Fruit fly (Drosophila melanogaster) whole organism, prepupa: Measurements from ENCODE around the gene Icmt.

Experiments used
- CG11762 ChIP-seq: fragments of 200-800 bp; sonication (Bioruptor generic); optimal IDR thresholded peaks from 3 replicates; lab custom pipeline; 2016; ENCODE audit warnings: missing biosample characterization, missing genetic modification characterization; ENCODE audit not compliant: insufficient read depth
- CG15336 ChIP-seq: fragments of 200-800 bp; sonication (Bioruptor generic); IDR thresholded peaks from 2 replicates; pipeline ENCODE4 v1.3.6; 2022; ENCODE audit warnings: missing biosample characterization, missing genetic modification characterization
- CG32006 ChIP-seq: fragments of 200-800 bp; sonication (Bioruptor generic); optimal IDR thresholded peaks from 3 replicates; lab custom pipeline; 2017; ENCODE audit warnings: missing biosample characterization, mild to moderate bottlenecking, missing genetic modification characterization
- CG6163 ChIP-seq: fragments of 200-800 bp; sonication (Bioruptor generic); IDR thresholded peaks from 3 replicates; pipeline ENCODE4 v1.3.6; 2022; ENCODE audit warnings: missing biosample characterization, missing genetic modification characterization
- CG6792 ChIP-seq: fragments of 200-800 bp; sonication (Bioruptor generic); optimal IDR thresholded peaks from 3 replicates; lab custom pipeline; 2016; ENCODE audit warnings: missing biosample characterization, missing genetic modification characterization
- Eip78C ChIP-seq: fragments of 200-800 bp; sonication (Bioruptor generic); peaks from one replicate; lab custom pipeline; 2016; ENCODE audit warnings: missing biosample characterization, missing genetic modification characterization
- Hr39 ChIP-seq: fragments of 200-800 bp; sonication (Bioruptor generic); optimal IDR thresholded peaks from 2 replicates; lab custom pipeline; 2016; ENCODE audit warnings: missing biosample characterization, missing genetic modification characterization
- OdsH ChIP-seq: fragments of 200-800 bp; sonication (Bioruptor generic); optimal IDR thresholded peaks from 3 replicates; lab custom pipeline; 2016; ENCODE audit warnings: missing biosample characterization, missing genetic modification characterization

DNA sequence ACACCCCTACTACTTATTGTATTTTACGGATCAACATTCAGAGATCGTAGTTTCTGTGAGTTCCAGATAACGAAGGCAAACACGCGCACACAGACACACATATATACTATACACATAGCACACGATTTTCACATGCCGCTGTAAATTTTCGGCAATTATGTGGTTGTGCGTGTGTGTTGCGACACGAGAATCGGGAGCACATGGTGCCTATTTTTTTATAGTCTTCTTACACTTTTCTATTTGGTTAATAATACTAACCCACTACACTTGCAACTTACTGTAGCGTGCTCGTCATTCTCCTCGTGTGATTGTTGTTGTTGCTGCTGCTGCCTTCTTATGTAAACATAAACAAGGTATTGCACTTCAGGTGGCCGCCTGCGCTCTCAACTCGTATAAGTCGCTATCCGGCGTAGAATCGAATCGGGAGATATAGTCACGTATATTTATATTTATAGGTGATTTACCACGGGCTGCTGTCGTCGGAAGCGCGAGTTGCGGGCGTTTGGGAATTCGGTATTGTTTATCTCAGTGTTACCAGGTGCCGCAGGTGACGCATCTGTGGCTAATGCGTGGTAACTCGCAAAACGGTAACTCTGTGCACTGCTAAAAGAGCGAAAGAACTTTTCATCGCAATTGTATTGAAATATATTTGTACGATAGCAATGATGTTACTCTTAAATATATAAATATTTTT lies 4.2 kb downstream of the Icmt start, which contains the start of gene Adk2:
- TF ChIP-seq CG15336 (GFP tag; lab: Robert Waterston, UW), result 0 out of 2 replicates have a peak, but pooled peaks have one; percentile 8
- no peak for TF ChIP-seq CG6792 (GFP tag; lab: Kevin White, UChicago)
- TF ChIP-seq Hr39 (GFP tag; lab: Kevin White, UChicago), result no peak
- TF ChIP-seq CG32006 (GFP tag; lab: Kevin White, UChicago), result no peak
- TF ChIP-seq Eip78C (GFP tag; lab: Kevin White, UChicago), result peak; percentile 38
- TF ChIP-seq CG11762 (GFP tag; lab: Kevin White, UChicago), result no peak
- no peak for TF ChIP-seq OdsH (GFP tag; lab: Kevin White, UChicago)
- TF ChIP-seq CG6163, result peak; percentile 52
